Worm (Caenorhabditis elegans) whole organism, young adult: ENCODE data around the gene oig-3.

Source experiments
- B0261.1 ChIP-seq: sonication (generic microtip); optimal IDR thresholded peaks from 2 replicates; lab custom pipeline; 2016; ENCODE audit warnings: mild to moderate bottlenecking, missing genetic modification characterization, moderate library complexity, missing compliant biosample characterization
- C17E4.6 ChIP-seq: fragments of 200-800 bp; sonication (Bioruptor generic); IDR thresholded peaks from 2 replicates; pipeline ENCODE4 v1.3.6; 2022; ENCODE audit warnings: missing genetic modification reagents, missing genetic modification characterization, missing compliant biosample characterization
- F22D6.2 ChIP-seq: sonication (generic microtip); optimal IDR thresholded peaks from 2 replicates; lab custom pipeline; 2016; ENCODE audit warnings: mild to moderate bottlenecking, missing genetic modification characterization, missing compliant biosample characterization
- F39B2.1 ChIP-seq: fragments of 200-800 bp; sonication (Bioruptor generic); IDR thresholded peaks from 2 replicates; pipeline ENCODE4 v1.3.6; 2022; ENCODE audit warnings: missing genetic modification reagents, missing genetic modification characterization, missing compliant biosample characterization
- F52B5.7 ChIP-seq: sonication (generic microtip); optimal IDR thresholded peaks from 2 replicates; lab custom pipeline; 2016; ENCODE audit warnings: mild to moderate bottlenecking, missing genetic modification characterization, missing compliant biosample characterization
- F57C9.4 ChIP-seq: sonication (generic microtip); optimal IDR thresholded peaks from 2 replicates; lab custom pipeline; 2017; ENCODE audit warnings: mild to moderate bottlenecking, missing genetic modification characterization, missing compliant biosample characterization
- T07F8.4 ChIP-seq: sonication (generic microtip); optimal IDR thresholded peaks from 2 replicates; lab custom pipeline; 2016; ENCODE audit warnings: mild to moderate bottlenecking, missing genetic modification characterization, moderate library complexity, missing compliant biosample characterization
- T26A5.8 ChIP-seq: sonication (generic microtip); optimal IDR thresholded peaks from 2 replicates; lab custom pipeline; 2016; ENCODE audit warnings: missing genetic modification characterization, missing compliant biosample characterization
- Y53G8AR.9 ChIP-seq: fragments of 200-800 bp; sonication (Bioruptor generic); conservative IDR thresholded peaks from 2 replicates; pipeline ENCODE4 v1.3.6; 2022; ENCODE audit warnings: missing genetic modification reagents, missing genetic modification characterization, missing compliant biosample characterization
- Y56A3A.18 ChIP-seq: fragments of 200-800 bp; sonication (Bioruptor generic); IDR thresholded peaks from 2 replicates; pipeline ENCODE4 v1.3.6; 2022; ENCODE audit warnings: missing genetic modification reagents, missing genetic modification characterization, missing compliant biosample characterization
- Y79H2A.3 ChIP-seq: fragments of 200-800 bp; sonication (Bioruptor generic); conservative IDR thresholded peaks from 2 replicates; pipeline ENCODE4 v1.3.6; 2022; ENCODE audit warnings: missing genetic modification reagents, missing genetic modification characterization, missing compliant biosample characterization
- ZK185.1 ChIP-seq: sonication (generic microtip); optimal IDR thresholded peaks from 2 replicates; lab custom pipeline; 2016; ENCODE audit warnings: mild to moderate bottlenecking, missing genetic modification characterization, missing compliant biosample characterization; ENCODE audit not compliant: poor library complexity, severe bottlenecking
- ama-1 ChIP-seq, 3 experiments: fragments of 150-350 bp in 1 of 3; sonication (generic microtip) in 2 of 3; optimal IDR thresholded peaks; 2 replicates each; lab custom pipeline; 2014 to 2018; ENCODE audit warnings: missing biosample characterization in 2 of 3, missing genetic modification characterization in 2 of 3, missing genetic modification reagents in 2 of 3
- aptf-2 ChIP-seq: fragments of 200-800 bp; sonication (Bioruptor generic); conservative IDR thresholded peaks from 2 replicates; pipeline ENCODE4 v1.3.6; 2022; ENCODE audit warnings: missing genetic modification reagents, missing genetic modification characterization, missing compliant biosample characterization
- attf-6 ChIP-seq: fragments of 200-800 bp; sonication (Bioruptor generic); IDR thresholded peaks from 2 replicates; pipeline ENCODE4 v1.3.6; 2022; ENCODE audit warnings: missing genetic modification reagents, missing genetic modification characterization, missing compliant biosample characterization
- bed-2 ChIP-seq: fragments of 200-800 bp; sonication (Bioruptor generic); IDR thresholded peaks from 2 replicates; pipeline ENCODE4 v1.3.6; 2022; ENCODE audit warnings: missing genetic modification reagents, missing genetic modification characterization, missing compliant biosample characterization
- cebp-2 ChIP-seq: fragments of 200-800 bp; sonication (Bioruptor generic); IDR thresholded peaks from 2 replicates; pipeline ENCODE4 v1.3.6; 2022; ENCODE audit warnings: missing genetic modification characterization, missing compliant biosample characterization
- ceh-58 ChIP-seq: fragments of 200-800 bp; sonication (Bioruptor generic); IDR thresholded peaks from 2 replicates; pipeline ENCODE4 v1.3.6; 2022; ENCODE audit warnings: missing genetic modification characterization, missing compliant biosample characterization
- ceh-91 ChIP-seq: fragments of 200-800 bp; sonication (Bioruptor generic); IDR thresholded peaks from 2 replicates; pipeline ENCODE4 v1.3.6; 2022; ENCODE audit warnings: missing genetic modification reagents, missing genetic modification characterization, missing compliant biosample characterization
- dpl-1 ChIP-seq: fragments of 150-350 bp; optimal IDR thresholded peaks from 2 replicates; lab custom pipeline; 2014; ENCODE audit warnings: missing biosample characterization, missing genetic modification reagents, missing genetic modification characterization
- egl-44 ChIP-seq: fragments of 200-800 bp; sonication (Bioruptor generic); IDR thresholded peaks from 2 replicates; pipeline ENCODE4 v1.3.6; 2022; ENCODE audit warnings: missing genetic modification reagents, missing genetic modification characterization, missing compliant biosample characterization
- him-1 ChIP-seq: sonication (generic microtip); optimal IDR thresholded peaks from 2 replicates; lab custom pipeline; 2016; ENCODE audit warnings: missing genotype, missing genetic modification reagents, missing genetic modification characterization, missing compliant biosample characterization
- hlh-12 ChIP-seq: sonication (generic microtip); optimal IDR thresholded peaks from 2 replicates; lab custom pipeline; 2016; ENCODE audit warnings: missing genetic modification characterization, missing compliant biosample characterization
- hsf-1 ChIP-seq: fragments of 200-800 bp; sonication (Bioruptor generic); IDR thresholded peaks from 2 replicates; pipeline ENCODE4 v1.3.6; 2022; ENCODE audit warnings: missing genetic modification reagents, missing genetic modification characterization, missing compliant biosample characterization
- let-526 ChIP-seq: fragments of 200-800 bp; sonication (Bioruptor generic); IDR thresholded peaks from 2 replicates; pipeline ENCODE4 v1.3.6; 2022; ENCODE audit warnings: missing genetic modification reagents, missing genetic modification characterization, missing compliant biosample characterization
- lin-54 ChIP-seq: fragments of 200-800 bp; sonication (Bioruptor generic); optimal IDR thresholded peaks from 2 replicates; lab custom pipeline; 2018; ENCODE audit warnings: mild to moderate bottlenecking, missing genetic modification characterization, missing compliant biosample characterization
- lsl-1 ChIP-seq: fragments of 200-800 bp; sonication (Bioruptor generic); optimal IDR thresholded peaks from 2 replicates; lab custom pipeline; 2018; ENCODE audit warnings: mild to moderate bottlenecking, missing genetic modification characterization, moderate library complexity, missing compliant biosample characterization
- lsy-27 ChIP-seq: sonication (generic microtip); optimal IDR thresholded peaks from 2 replicates; lab custom pipeline; 2017; ENCODE audit warnings: missing genetic modification characterization, mild to moderate bottlenecking, missing compliant biosample characterization, antibody characterized with exemption, missing genotype, borderline replicate concordance; ENCODE audit not compliant: insufficient read depth
- nfya-1 ChIP-seq: sonication (generic microtip); optimal IDR thresholded peaks from 2 replicates; lab custom pipeline; 2017; ENCODE audit warnings: antibody characterized with exemption, missing compliant biosample characterization, missing genetic modification characterization, borderline replicate concordance; ENCODE audit not compliant: insufficient read depth
- nfya-2 ChIP-seq: fragments of 200-800 bp; sonication (Bioruptor generic); IDR thresholded peaks from 2 replicates; pipeline ENCODE4 v1.3.6; 2022; ENCODE audit warnings: missing genetic modification reagents, missing genetic modification characterization, missing compliant biosample characterization
- nhr-179 ChIP-seq: sonication (generic microtip); optimal IDR thresholded peaks from 2 replicates; lab custom pipeline; 2016; ENCODE audit warnings: mild to moderate bottlenecking, missing genetic modification characterization, missing compliant biosample characterization
- nhr-80 ChIP-seq: sonication (generic microtip); optimal IDR thresholded peaks from 2 replicates; lab custom pipeline; 2016; ENCODE audit warnings: missing genetic modification characterization, missing compliant biosample characterization
- pbrm-1 ChIP-seq: fragments of 200-800 bp; sonication (Bioruptor generic); IDR thresholded peaks from 2 replicates; pipeline ENCODE4 v1.3.6; 2022; ENCODE audit warnings: missing genetic modification reagents, missing genetic modification characterization, missing compliant biosample characterization
- rec-8 ChIP-seq, 2 experiments: sonication (generic microtip); optimal IDR thresholded peaks; 2 replicates each; lab custom pipeline; 2016; ENCODE audit warnings: mild to moderate bottlenecking in 2 of 2, missing genetic modification characterization in 2 of 2, missing genetic modification reagents in 2 of 2, missing genotype in 2 of 2, missing biosample characterization in 1 of 2, missing compliant biosample characterization in 1 of 2, moderate library complexity in 1 of 2
- somi-1 ChIP-seq: fragments of 200-800 bp; sonication (Bioruptor generic); optimal IDR thresholded peaks from 2 replicates; lab custom pipeline; 2018; ENCODE audit warnings: mild to moderate bottlenecking, missing genetic modification characterization, missing compliant biosample characterization
- tbp1 ChIP-seq: fragments of 200-800 bp; sonication (Bioruptor generic); optimal IDR thresholded peaks from 2 replicates; lab custom pipeline; 2018; ENCODE audit warnings: mild to moderate bottlenecking, missing genetic modification characterization, missing compliant biosample characterization
- tbx-9 ChIP-seq: sonication (generic microtip); optimal IDR thresholded peaks from 2 replicates; lab custom pipeline; 2016; ENCODE audit warnings: borderline replicate concordance, missing genetic modification characterization, inconsistent platforms, missing compliant biosample characterization
- ztf-25 ChIP-seq: fragments of 200-800 bp; sonication (Bioruptor generic); IDR thresholded peaks from 2 replicates; pipeline ENCODE4 v1.3.6; 2022; ENCODE audit warnings: missing genetic modification reagents, missing genetic modification characterization, missing compliant biosample characterization
- ztf-28 ChIP-seq: fragments of 200-800 bp; sonication (Bioruptor generic); IDR thresholded peaks from 2 replicates; pipeline ENCODE4 v1.3.6; 2022; ENCODE audit warnings: missing genetic modification reagents, missing genetic modification characterization, missing compliant biosample characterization
- ztf-3 ChIP-seq: fragments of 200-800 bp; sonication (Bioruptor generic); optimal IDR thresholded peaks from 2 replicates; lab custom pipeline; 2018; ENCODE audit warnings: mild to moderate bottlenecking, missing genetic modification characterization, missing compliant biosample characterization

oig-3 gene

DNA sequence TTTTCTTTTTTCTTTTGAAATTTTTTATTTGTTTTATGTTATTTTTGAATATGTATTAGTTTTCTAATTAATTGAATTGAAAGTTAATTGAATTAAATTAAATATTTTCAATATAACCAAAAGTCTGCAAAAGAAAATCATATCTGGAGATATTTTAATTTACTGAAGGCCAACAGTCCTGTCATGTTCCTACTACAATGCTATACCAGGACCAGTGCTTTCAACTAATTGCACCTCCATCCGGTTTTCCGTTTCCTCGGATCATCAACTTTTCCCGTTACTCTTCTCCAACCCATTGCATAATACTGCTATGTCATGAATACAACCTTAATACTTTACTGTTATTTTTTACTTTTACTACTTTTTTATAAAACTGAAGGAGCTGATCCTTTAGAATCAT, 17.1 kb upstream of the oig-3 start, which contains the start of gene R08A2.5:
Gene R08A2.5 (plus strand): TSS at position 301 of the 400 bp plus-strand sequence.
- TF ChIP-seq hlh-12 (tag; lab: Kevin White, UChicago) (no peak), lsl-1 (no peak)

DNA sequence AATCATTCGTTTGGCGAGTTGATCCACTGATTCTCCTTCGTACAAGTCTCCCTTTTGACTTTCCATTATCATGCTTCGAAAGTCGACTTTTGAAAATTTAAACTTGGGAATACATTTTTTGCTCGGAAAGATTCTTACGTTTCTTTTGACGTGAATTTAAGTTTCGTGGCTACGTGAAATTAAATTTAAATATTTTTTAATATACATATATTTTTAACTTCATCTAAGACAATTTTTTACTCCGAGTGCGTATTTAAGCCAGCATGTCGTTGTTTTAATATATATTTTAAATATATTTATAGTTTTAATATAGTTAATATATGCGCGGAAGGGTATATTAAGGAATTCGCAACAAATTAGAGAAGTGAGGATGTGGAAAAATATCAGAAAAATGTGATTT, 13.8 kb upstream of the oig-3 start, which contains the start of gene R08A2.2:
Gene R08A2.2 (minus strand): TSS at position 101 of the 400 bp plus-strand sequence.
- TF ChIP-seq let-526 (GFP tag; lab: Robert Waterston, UW) (no peak), ZK185.1 (no peak), ama-1 (optimal IDR thresholded peaks at IDR 0.05; lab: Kevin White, UChicago) (no peak), ama-1 (GFP tag; optimal IDR thresholded peaks at IDR 0.05; lab: Kevin White, UChicago) (no peak), ztf-25 (no peak), somi-1 (GFP tag; lab: Kevin White, UChicago) (no peak), Y53G8AR.9 (GFP tag; lab: Robert Waterston, UW) (no peak), F52B5.7 (tag; lab: Kevin White, UChicago) (no peak), egl-44 (GFP tag; lab: Robert Waterston, UW) (no peak), Y56A3A.18 (GFP tag; lab: Robert Waterston, UW) (no peak), nfya-1 (tag; lab: Kevin White, UChicago) (no peak), ztf-28 (GFP tag; lab: Robert Waterston, UW) (no peak), C17E4.6 (no peak), nfya-2 (GFP tag; lab: Robert Waterston, UW) (no peak), T26A5.8 (tag; lab: Kevin White, UChicago) (no peak), B0261.1 (tag; lab: Kevin White, UChicago) (no peak), pbrm-1 (GFP tag; lab: Robert Waterston, UW) (no peak), tbp1 (no peak), F39B2.1 (no peak), rec-8 (tag; optimal IDR thresholded peaks at IDR 0.05; lab: Kevin White, UChicago) (no peak), aptf-2 (GFP tag; lab: Robert Waterston, UW) (no peak)

ce11 chrV:14716114-14716513, 13.3 kb upstream of the oig-3 start, which contains the start of gene fbxa-147:
fbxa-147 (plus strand) TSS chrV:14716499.
- TF ChIP-seq dpl-1 (GFP tag; lab: Kevin White, UChicago) (no peak), nhr-80 (peak; percentile 63)
- TF ChIP-seq, all 124 proteins: peak for 1

DNA sequence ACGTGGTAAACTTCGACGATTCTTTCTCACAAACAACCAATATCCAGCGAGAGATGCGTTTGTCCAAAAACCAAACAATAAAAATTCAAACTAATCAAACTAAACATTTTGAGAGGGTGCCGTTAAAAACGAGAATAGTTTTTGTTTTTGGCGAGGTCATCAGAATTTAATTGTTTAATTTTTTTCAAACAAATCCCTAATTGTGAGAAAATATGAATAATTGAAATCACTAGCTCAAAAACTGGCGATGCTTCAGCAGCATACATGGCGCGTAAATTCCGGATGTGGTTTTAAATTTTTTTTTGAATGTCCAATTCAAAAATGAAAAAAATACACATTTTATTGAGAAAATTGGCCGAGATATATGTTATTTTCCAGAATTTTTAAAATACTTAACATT, 10.0 kb upstream of the oig-3 start, which contains the start of gene R08A2.1:
Gene R08A2.1 (minus strand): TSS at position 101 of the 400 bp plus-strand sequence.
- no peak for TF ChIP-seq cebp-2 (GFP tag; lab: Robert Waterston, UW)
- no peak for TF ChIP-seq attf-6 (GFP tag; lab: Robert Waterston, UW)
- TF ChIP-seq Y79H2A.3 (GFP tag; lab: Robert Waterston, UW), result no peak
- no peak for TF ChIP-seq T07F8.4
- TF ChIP-seq lsy-27 (tag; lab: Kevin White, UChicago), result no peak
- no peak for TF ChIP-seq hsf-1 (GFP tag; lab: Robert Waterston, UW)
- TF ChIP-seq egl-44 (GFP tag; lab: Robert Waterston, UW), result no peak
- no peak for TF ChIP-seq ztf-3 (GFP tag; lab: Kevin White, UChicago)
- no peak for TF ChIP-seq F22D6.2
- no peak for TF ChIP-seq bed-2 (GFP tag; lab: Robert Waterston, UW)
- TF ChIP-seq F57C9.4 (tag; lab: Kevin White, UChicago), result no peak
- no peak for TF ChIP-seq tbx-9 (tag; lab: Kevin White, UChicago)
- TF ChIP-seq ZK185.1, result no peak
- no peak for TF ChIP-seq him-1 (tag; lab: Kevin White, UChicago)
- no peak for TF ChIP-seq nhr-179 (tag; lab: Kevin White, UChicago)
- TF ChIP-seq lin-54, result no peak
- TF ChIP-seq ceh-58 (GFP tag; lab: Robert Waterston, UW), result no peak
- TF ChIP-seq ceh-91 (GFP tag; lab: Robert Waterston, UW), result no peak
